Fruit fly (Drosophila melanogaster): ENCODE data around the gene GluRIIC.
A peak's percentile ranks its signal among the peaks of the same experiment; 100 is the strongest.

Gene GluRIIC

dm6 chr2L:892461-892860 lies 21.4 kb upstream of the GluRIIC start (continued):
- TF ChIP-seq CG15011 (GFP tag; optimal IDR thresholded peaks at IDR 0.05) (no peak), Sin3A (optimal IDR thresholded peaks at IDR 0.05) (no peak), Fer3 (tag; optimal IDR thresholded peaks at IDR 0.05) (peak; percentile 47), Fer2 (tag; optimal IDR thresholded peaks at IDR 0.05) (no peak), CG10462 (GFP tag; optimal IDR thresholded peaks at IDR 0.05) (no peak), CG17361 (GFP tag; IDR thresholded peaks at IDR 0.05) (0 out of 3 replicates have a peak, but pooled peaks have one; percentile 19), CG14441 (GFP tag; IDR thresholded peaks at IDR 0.05) (0 out of 2 replicates have a peak, but pooled peaks have one; percentile 11), CG13894 (tag; optimal IDR thresholded peaks at IDR 0.05) (peak; percentile 47), Meics (GFP tag; optimal IDR thresholded peaks at IDR 0.05) (peak; percentile 59), CG10321 (GFP tag; IDR thresholded peaks at IDR 0.05) (no peak), Atf6 (GFP tag; IDR thresholded peaks at IDR 0.05) (peak; percentile 31; the same call in 1 of the 2 replicates), CG11093 (GFP tag; IDR thresholded peaks at IDR 0.05) (peak; percentile 29; the same call in 1 of the 3 replicates), pum (GFP tag; optimal IDR thresholded peaks at IDR 0.05) (peak; percentile 15), CG32772 (GFP tag; IDR thresholded peaks at IDR 0.05) (peak; percentile 30; the same call in 1 of the 2 replicates), CG8944 (GFP tag; optimal IDR thresholded peaks at IDR 0.05) (no peak), cad (GFP tag; optimal IDR thresholded peaks at IDR 0.05) (no peak), CG2875 (GFP tag; optimal IDR thresholded peaks at IDR 0.05) (no peak), CG4730 (GFP tag; IDR thresholded peaks at IDR 0.05) (0 out of 2 replicates have a peak, but pooled peaks have one; percentile 22), CG10366 (GFP tag; IDR thresholded peaks at IDR 0.05) (no peak; the same call in 1 of the 2 replicates), Fer1 (GFP tag; optimal IDR thresholded peaks at IDR 0.05) (peak; percentile 52), CG43689 (GFP tag; IDR thresholded peaks at IDR 0.05) (no peak), CG7786 (GFP tag; optimal IDR thresholded peaks at IDR 0.05) (peak; percentile 6), gce (GFP tag; IDR thresholded peaks at IDR 0.05) (0 out of 3 replicates have a peak, but pooled peaks have one; percentile 35), CG8388 (GFP tag; optimal IDR thresholded peaks at IDR 0.05) (no peak), schlank (tag; optimal IDR thresholded peaks at IDR 0.05) (no peak), CG34376 (GFP tag; optimal IDR thresholded peaks at IDR 0.05) (no peak), CG14860 (GFP tag; IDR thresholded peaks at IDR 0.05; ENCODE audit: partially characterized antibody) (no peak), CHES-1-like (GFP tag; optimal IDR thresholded peaks at IDR 0.05) (no peak), CG7556 (GFP tag; optimal IDR thresholded peaks at IDR 0.05) (peak; percentile 49), CG13287 (GFP tag; IDR thresholded peaks at IDR 0.05; ENCODE audit: partially characterized antibody) (0 out of 2 replicates have a peak, but pooled peaks have one; percentile 16), CG15479 (GFP tag; optimal IDR thresholded peaks at IDR 0.05) (no peak), CG1832 (GFP tag; optimal IDR thresholded peaks at IDR 0.05) (no peak), MTF-1 (GFP tag; optimal IDR thresholded peaks at IDR 0.05; ENCODE audit: borderline replicate concordance) (no peak), gfzf (GFP tag; optimal IDR thresholded peaks at IDR 0.05) (no peak), hth (optimal IDR thresholded peaks at IDR 0.05) (no peak), onecut (GFP tag; IDR thresholded peaks at IDR 0.05) (peak; percentile 46), al (GFP tag; IDR thresholded peaks at IDR 0.05) (no peak), org-1 (GFP tag; optimal IDR thresholded peaks at IDR 0.05) (peak; percentile 16), CG3995 (GFP tag; optimal IDR thresholded peaks at IDR 0.05) (no peak), CG2889 (GFP tag; IDR thresholded peaks at IDR 0.05) (no peak), CG7372 (GFP tag; IDR thresholded peaks at IDR 0.05) (no peak), bbx (GFP tag; IDR thresholded peaks at IDR 0.05; ENCODE audit: partially characterized antibody) (no peak), Gug (GFP tag; IDR thresholded peaks at IDR 0.05) (peak; percentile 45; the same call in 2 of the 4 replicates), zen (tag; optimal IDR thresholded peaks at IDR 0.05) (peak; percentile 24), Myb (GFP tag; optimal IDR thresholded peaks at IDR 0.05) (peak; percentile 9), CG30431 (GFP tag; optimal IDR thresholded peaks at IDR 0.05) (no peak), dpn (GFP tag; optimal IDR thresholded peaks at IDR 0.05) (peak; percentile 7 to 32), CG6765 (GFP tag; optimal IDR thresholded peaks at IDR 0.05) (no peak), CG9932 (GFP tag; IDR thresholded peaks at IDR 0.05) (no peak), CG2678 (tag; optimal IDR thresholded peaks at IDR 0.05) (peak; percentile 61), tx (GFP tag; optimal IDR thresholded peaks at IDR 0.05) (no peak), CG9727 (GFP tag; optimal IDR thresholded peaks at IDR 0.05) (no peak)
